Worm (Caenorhabditis elegans): Measurements from ENCODE around the gene F28F8.9.

- no peak for TF ChIP-seq nhr-25 (tag; optimal IDR thresholded peaks at IDR 0.05; ENCODE audit: borderline replicate concordance, insufficient read depth)
- no peak for TF ChIP-seq spr-1 (tag; optimal IDR thresholded peaks at IDR 0.05)
- TF ChIP-seq nhr-10 (tag; optimal IDR thresholded peaks at IDR 0.05) = no peak
- no peak for TF ChIP-seq Y5F2A.4 (GFP tag; optimal IDR thresholded peaks at IDR 0.05)
- no peak for TF ChIP-seq skn-1 (tag; optimal IDR thresholded peaks at IDR 0.05)
- TF ChIP-seq Y75B8A.6 (GFP tag; IDR thresholded peaks at IDR 0.05) = no peak
- no peak for TF ChIP-seq Y105C5A.15 (GFP tag; IDR thresholded peaks at IDR 0.05)
- no peak for TF ChIP-seq nhr-28 (tag; optimal IDR thresholded peaks at IDR 0.05)
- no peak for TF ChIP-seq Y48G9A.11 (GFP tag; IDR thresholded peaks at IDR 0.05)
- peak; percentile 52 for TF ChIP-seq ama-1 (optimal IDR thresholded peaks at IDR 0.05)
Measured at ce11 chrV:15567344-15567804, 11.1 kb downstream of the F28F8.9 start, which contains the start of gene acs-2.
